Worm (Caenorhabditis elegans) whole organism, midembryonic: ENCODE results near the gene F59B10.3.

ENCODE experiments used
- T22C8.4 ChIP-seq: fragments of 200-800 bp; sonication (Bioruptor generic); IDR thresholded peaks from 2 replicates; pipeline ENCODE4 v1.3.6; 2022; ENCODE audit warnings: missing genetic modification characterization, missing compliant biosample characterization
- cog-1 ChIP-seq: sonication (generic microtip); optimal IDR thresholded peaks from 2 replicates; lab custom pipeline; 2016; ENCODE audit warnings: missing genetic modification characterization, missing compliant biosample characterization
- flt-1 ChIP-seq: fragments of 200-800 bp; sonication (Bioruptor generic); IDR thresholded peaks from 2 replicates; pipeline ENCODE4 v1.3.6; 2022; ENCODE audit warnings: missing genetic modification characterization, missing compliant biosample characterization
- klf-2 ChIP-seq: fragments of 200-800 bp; sonication (Bioruptor generic); conservative IDR thresholded peaks from 2 replicates; pipeline ENCODE4 v1.3.6; 2022; ENCODE audit warnings: missing genetic modification reagents, missing genetic modification characterization, missing compliant biosample characterization
- med-1 ChIP-seq: sonication (generic microtip); optimal IDR thresholded peaks from 2 replicates; lab custom pipeline; 2017; ENCODE audit warnings: missing genetic modification characterization, mild to moderate bottlenecking, missing compliant biosample characterization, antibody characterized with exemption, missing genetic modification reagents; ENCODE audit not compliant: insufficient read depth
- ref-1 ChIP-seq: fragments of 200-800 bp; sonication (Bioruptor generic); conservative IDR thresholded peaks from 2 replicates; pipeline ENCODE4 v1.3.6; 2022; ENCODE audit warnings: missing genetic modification reagents, missing genetic modification characterization, missing compliant biosample characterization
- tab-1 ChIP-seq: fragments of 200-800 bp; sonication (Bioruptor generic); IDR thresholded peaks from 2 replicates; pipeline ENCODE4 v1.3.6; 2022; ENCODE audit warnings: missing genetic modification characterization, missing compliant biosample characterization
- ztf-23 ChIP-seq: fragments of 200-800 bp; sonication (Bioruptor generic); IDR thresholded peaks from 2 replicates; pipeline ENCODE4 v1.3.6; 2022; ENCODE audit warnings: missing genetic modification reagents, missing genetic modification characterization, missing compliant biosample characterization
- ztf-29 ChIP-seq: fragments of 200-800 bp; sonication (Bioruptor generic); IDR thresholded peaks from 2 replicates; pipeline ENCODE4 v1.3.6; 2022; ENCODE audit warnings: missing genetic modification reagents, missing genetic modification characterization, missing compliant biosample characterization

ce11 chrII:10519863-10520262, 9.5 kb downstream of the F59B10.3 start:
- TF ChIP-seq klf-2 (GFP tag; lab: Robert Waterston, UW) (no peak), ztf-29 (GFP tag; lab: Robert Waterston, UW) (no peak), T22C8.4 (GFP tag; lab: Robert Waterston, UW) (no peak), ztf-23 (GFP tag; lab: Robert Waterston, UW) (no peak), ref-1 (GFP tag; lab: Robert Waterston, UW) (no peak), flt-1 (no peak), cog-1 (tag; lab: Kevin White, UChicago) (no peak), med-1 (GFP tag; lab: Kevin White, UChicago) (no peak), tab-1 (GFP tag; lab: Robert Waterston, UW) (no peak)
